Fruit fly (Drosophila melanogaster): Measurements from ENCODE around the gene CG44476.

- TF ChIP-seq CG12605 (GFP tag; IDR thresholded peaks at IDR 0.05): no peak
- no peak for TF ChIP-seq rn (GFP tag; IDR thresholded peaks at IDR 0.05)
- no peak for TF ChIP-seq Snoo (tag; optimal IDR thresholded peaks at IDR 0.05)
- no peak for TF ChIP-seq gl (tag; optimal IDR thresholded peaks at IDR 0.05)
- no peak for TF ChIP-seq CG8301 (tag; optimal IDR thresholded peaks at IDR 0.05)
- TF ChIP-seq EcR (GFP tag; optimal IDR thresholded peaks at IDR 0.05): no peak
- TF ChIP-seq CG34367 (tag; optimal IDR thresholded peaks at IDR 0.05): no peak
- no peak for TF ChIP-seq Pif1A (GFP tag; optimal IDR thresholded peaks at IDR 0.05)
- no peak for TF ChIP-seq CG10348 (GFP tag; IDR thresholded peaks at IDR 0.05)
- TF ChIP-seq CG15710 (tag; optimal IDR thresholded peaks at IDR 0.05): no peak
- no peak for TF ChIP-seq CG9948 (tag; optimal IDR thresholded peaks at IDR 0.05)
- TF ChIP-seq CG14655 (GFP tag; optimal IDR thresholded peaks at IDR 0.05): no peak
- no peak for TF ChIP-seq Ets98B (GFP tag; IDR thresholded peaks at IDR 0.05)
- TF ChIP-seq CG13204 (GFP tag; optimal IDR thresholded peaks at IDR 0.05): no peak
These were observed 23.5 kb upstream of the CG44476 start for dm6 chr2L:18136427-18136857.

Measured in whole organism, pupa.